Worm (Caenorhabditis elegans): Measurements from ENCODE around the gene lurp-1.

The lurp-1 gene

ce11 chrII:10910219-10910618 lies 29.5 kb downstream of the lurp-1 start, which contains the start of gene sra-11:
Gene sra-11 (minus strand): TSS chrII:10910319.
- no peak for TF ChIP-seq F16B12.6 (tag; optimal IDR thresholded peaks at IDR 0.05)

ce11 chrII:10912995-10913394 lies 32.3 kb downstream of the lurp-1 start:
- TF ChIP-seq unc-98 (GFP tag; IDR thresholded peaks at IDR 0.05) (no peak), unc-86 (tag; optimal IDR thresholded peaks at IDR 0.05) (no peak), zag-1 (tag; optimal IDR thresholded peaks at IDR 0.05) (no peak)

- TF ChIP-seq unc-98 (GFP tag; IDR thresholded peaks at IDR 0.05) (no peak), tbx-2 (tag; optimal IDR thresholded peaks at IDR 0.05) (no peak), F16B12.6 (tag; optimal IDR thresholded peaks at IDR 0.05) (no peak), C16A3.4 (tag; optimal IDR thresholded peaks at IDR 0.05) (no peak), nhr-77 (tag; optimal IDR thresholded peaks at IDR 0.05) (no peak), lsy-2 (tag; optimal IDR thresholded peaks at IDR 0.05) (no peak), unc-30 (tag; optimal IDR thresholded peaks at IDR 0.05) (no peak), irx-1 (tag; optimal IDR thresholded peaks at IDR 0.05) (no peak), lin-35 (GFP tag; optimal IDR thresholded peaks at IDR 0.05) (no peak), lin-39 (tag; optimal IDR thresholded peaks at IDR 0.05) (no peak), lir-3 (tag; optimal IDR thresholded peaks at IDR 0.05; ENCODE audit: poor library complexity) (no peak), dsc-1 (tag; optimal IDR thresholded peaks at IDR 0.05) (no peak), mdl-1 (tag; optimal IDR thresholded peaks at IDR 0.05) (no peak), lin-14 (GFP tag; optimal IDR thresholded peaks at IDR 0.05) (no peak), efl-1 (optimal IDR thresholded peaks at IDR 0.05) (no peak), efl-1 (GFP tag; optimal IDR thresholded peaks at IDR 0.05 in 1 of 2) (no peak), nhr-71 (tag; optimal IDR thresholded peaks at IDR 0.05) (no peak), jun-1 (tag; optimal IDR thresholded peaks at IDR 0.05) (no peak), zag-1 (tag; optimal IDR thresholded peaks at IDR 0.05) (no peak)
These were observed 33.6 kb downstream of the lurp-1 start, which contains the start of gene F44F4.15 for ce11 chrII:10914366-10914765. Gene F44F4.15 (plus strand): TSS chrII:10914666.

ce11 chrII:10915732-10916131 lies 35.0 kb downstream of the lurp-1 start, which contains the start of gene F44F4.9:
Gene F44F4.9 (minus strand): TSS chrII:10915832.
- TF ChIP-seq unc-62 (GFP tag; optimal IDR thresholded peaks at IDR 0.05) (no peak), unc-130 (tag; optimal IDR thresholded peaks at IDR 0.05) (no peak), fkh-4 (tag; optimal IDR thresholded peaks at IDR 0.05; ENCODE audit: borderline replicate concordance) (no peak), lin-39 (tag; optimal IDR thresholded peaks at IDR 0.05) (no peak), pax-3 (tag; optimal IDR thresholded peaks at IDR 0.05) (no peak), snu-23 (GFP tag; optimal IDR thresholded peaks at IDR 0.05) (no peak), mep-1 (tag; optimal IDR thresholded peaks at IDR 0.05) (no peak), unc-30 (tag; optimal IDR thresholded peaks at IDR 0.05) (no peak), C16A3.4 (tag; optimal IDR thresholded peaks at IDR 0.05) (no peak), tbx-2 (tag; optimal IDR thresholded peaks at IDR 0.05) (no peak), nhr-71 (tag; optimal IDR thresholded peaks at IDR 0.05) (no peak), grh-1 (GFP tag; IDR thresholded peaks at IDR 0.05) (no peak), lin-13 (GFP tag; optimal IDR thresholded peaks at IDR 0.05) (no peak), unc-98 (GFP tag; IDR thresholded peaks at IDR 0.05) (no peak), lir-3 (tag; optimal IDR thresholded peaks at IDR 0.05; ENCODE audit: poor library complexity) (no peak), egl-13 (tag; optimal IDR thresholded peaks at IDR 0.05) (no peak), dpl-1 (GFP tag; optimal IDR thresholded peaks at IDR 0.05) (no peak), lin-15B (tag; optimal IDR thresholded peaks at IDR 0.05) (no peak)

- TF ChIP-seq sptf-1 (tag; optimal IDR thresholded peaks at IDR 0.05) (no peak), snpc-4 (tag; optimal IDR thresholded peaks at IDR 0.05) (no peak), efl-1 (optimal IDR thresholded peaks at IDR 0.05) (no peak), efl-1 (GFP tag; optimal IDR thresholded peaks at IDR 0.05 in 1 of 2) (no peak), ceh-82 (tag; optimal IDR thresholded peaks at IDR 0.05) (no peak), hlh-4 (tag; optimal IDR thresholded peaks at IDR 0.05) (no peak), C04F5.9 (tag; optimal IDR thresholded peaks at IDR 0.05) (no peak), blmp-1 (tag; optimal IDR thresholded peaks at IDR 0.05) (no peak)
These were observed 36.4 kb downstream of the lurp-1 start, which contains the start of gene F44F4.10 for ce11 chrII:10917174-10917573. Gene F44F4.10 (minus strand): TSS chrII:10917274.
